Worm (Caenorhabditis elegans) whole organism, early embryonic: ENCODE data around the gene zip-11.

ENCODE experiments used
- B0310.2 ChIP-seq: sonication (generic microtip); optimal IDR thresholded peaks from 2 replicates; lab custom pipeline; 2016; ENCODE audit warnings: mild to moderate bottlenecking, missing genetic modification characterization, missing compliant biosample characterization
- F13C5.2 ChIP-seq: sonication (generic microtip); optimal IDR thresholded peaks from 2 replicates; lab custom pipeline; 2017; ENCODE audit warnings: mild to moderate bottlenecking, missing genetic modification characterization, inconsistent platforms, missing compliant biosample characterization
- aly-1 ChIP-seq: sonication (generic microtip); optimal IDR thresholded peaks from 2 replicates; lab custom pipeline; 2016; ENCODE audit warnings: missing genetic modification characterization, missing compliant biosample characterization
- ama-1 ChIP-seq: fragments of 150-350 bp; optimal IDR thresholded peaks from 2 replicates; lab custom pipeline; 2014
- ceh-13 ChIP-seq: fragments of 200-800 bp; sonication (Bioruptor generic); optimal IDR thresholded peaks from 2 replicates; lab custom pipeline; 2018; ENCODE audit warnings: mild to moderate bottlenecking, missing genetic modification characterization, missing compliant biosample characterization
- ceh-36 ChIP-seq: sonication (generic microtip); optimal IDR thresholded peaks from 2 replicates; lab custom pipeline; 2016; ENCODE audit warnings: missing genetic modification characterization, inconsistent platforms, missing compliant biosample characterization
- ets-7 ChIP-seq: sonication (generic microtip); optimal IDR thresholded peaks from 2 replicates; lab custom pipeline; 2016; ENCODE audit warnings: missing genotype, missing genetic modification characterization, missing compliant biosample characterization
- hmbx-1 ChIP-seq: sonication (generic microtip); optimal IDR thresholded peaks from 2 replicates; lab custom pipeline; 2016; ENCODE audit warnings: mild to moderate bottlenecking, missing genetic modification characterization, missing compliant biosample characterization
- hmg-4 ChIP-seq: fragments of 200-800 bp; sonication (Bioruptor generic); optimal IDR thresholded peaks from 2 replicates; lab custom pipeline; 2018; ENCODE audit warnings: mild to moderate bottlenecking, missing genetic modification characterization, missing compliant biosample characterization
- pes-1 ChIP-seq: fragments of 200-800 bp; sonication (Bioruptor generic); IDR thresholded peaks from 2 replicates; pipeline ENCODE4 v1.3.6; 2022; ENCODE audit warnings: missing genetic modification reagents, missing genetic modification characterization, missing compliant biosample characterization

ce11 chrIV:3341170-3341569, 30.1 kb downstream of the zip-11 start, which contains the start of gene F42A6.2:
- TF ChIP-seq aly-1 (tag; lab: Kevin White, UChicago): no peak
- TF ChIP-seq B0310.2 (tag; lab: Kevin White, UChicago): no peak
- no peak for TF ChIP-seq hmbx-1
- TF ChIP-seq ama-1: no peak
- no peak for TF ChIP-seq pes-1 (GFP tag; lab: Robert Waterston, UW)
- TF ChIP-seq ets-7 (tag; lab: Kevin White, UChicago): no peak
- no peak for TF ChIP-seq ceh-36 (tag; lab: Kevin White, UChicago)
- no peak for TF ChIP-seq ceh-13
- no peak for TF ChIP-seq hmg-4 (GFP tag; lab: Kevin White, UChicago)
- no peak for TF ChIP-seq F13C5.2 (tag; lab: Kevin White, UChicago)
